Fruit fly (Drosophila melanogaster) whole organism, embryonic: ENCODE measurements around the gene CG42833.

Experiments
- Ada2b ChIP-seq: fragments of 200-800 bp; sonication (Bioruptor generic); IDR thresholded peaks from 2 replicates; pipeline ENCODE4 v1.3.6; 2022; ENCODE audit warnings: missing biosample characterization, missing genetic modification characterization
- Adf1 ChIP-seq: fragments of 200-800 bp; sonication (Bioruptor generic); IDR thresholded peaks from 2 replicates; pipeline ENCODE4 v1.3.6; 2022; ENCODE audit warnings: missing biosample characterization, missing genetic modification characterization
- B-H1 ChIP-seq: fragments of 200-800 bp; sonication (Bioruptor generic); IDR thresholded peaks from 3 replicates; pipeline ENCODE4 v1.3.6; 2022; ENCODE audit warnings: missing biosample characterization, missing genetic modification characterization
- CG11085 ChIP-seq: fragments of 200-800 bp; sonication (Bioruptor generic); IDR thresholded peaks from 2 replicates; pipeline ENCODE4 v1.3.6; 2022; ENCODE audit warnings: missing biosample characterization, missing genetic modification characterization
- CG1529 ChIP-seq: fragments of 200-800 bp; sonication (Bioruptor generic); optimal IDR thresholded peaks from 3 replicates; lab custom pipeline; 2018; ENCODE audit warnings: missing biosample characterization, missing genetic modification characterization
- CG30020 ChIP-seq: fragments of 200-800 bp; optimal IDR thresholded peaks from 2 replicates; lab custom pipeline; 2019; ENCODE audit warnings: missing biosample characterization, mild to moderate bottlenecking, missing genetic modification characterization, moderate library complexity
- CG33213 ChIP-seq: fragments of 200-800 bp; sonication (Bioruptor generic); optimal IDR thresholded peaks from 3 replicates; lab custom pipeline; 2016; ENCODE audit warnings: missing biosample characterization, missing genetic modification characterization
- CG4617 ChIP-seq: fragments of 200-800 bp; sonication (Bioruptor generic); optimal IDR thresholded peaks from 3 replicates; lab custom pipeline; 2016; ENCODE audit warnings: missing biosample characterization, missing genetic modification characterization, borderline replicate concordance
- CG6654 ChIP-seq: fragments of 200-800 bp; sonication (Bioruptor generic); optimal IDR thresholded peaks from 2 replicates; lab custom pipeline; 2017; ENCODE audit warnings: missing biosample characterization, mild to moderate bottlenecking, missing genetic modification characterization
- CG7271 ChIP-seq: fragments of 200-800 bp; sonication (Bioruptor generic); optimal IDR thresholded peaks from 2 replicates; lab custom pipeline; 2018; ENCODE audit warnings: missing biosample characterization, mild to moderate bottlenecking, missing genetic modification characterization, moderate library complexity
- CG7556 ChIP-seq: fragments of 200-800 bp; sonication (Bioruptor generic); optimal IDR thresholded peaks from 2 replicates; lab custom pipeline; 2017; ENCODE audit warnings: missing biosample characterization, mild to moderate bottlenecking, missing genetic modification characterization
- CG8944 ChIP-seq: fragments of 200-800 bp; sonication (Bioruptor generic); optimal IDR thresholded peaks from 3 replicates; lab custom pipeline; 2016; ENCODE audit warnings: missing biosample characterization, missing genetic modification characterization
- CG9817 ChIP-seq: fragments of 200-800 bp; sonication (Bioruptor generic); optimal IDR thresholded peaks from 2 replicates; lab custom pipeline; 2018; ENCODE audit warnings: missing biosample characterization, mild to moderate bottlenecking, missing genetic modification characterization, moderate library complexity
- CG9932 ChIP-seq: fragments of 200-800 bp; sonication (Bioruptor generic); IDR thresholded peaks from 2 replicates; pipeline ENCODE4 v1.3.6; 2022; ENCODE audit warnings: missing biosample characterization, missing genetic modification characterization
- Dek ChIP-seq: fragments of 200-800 bp; sonication (Bioruptor generic); optimal IDR thresholded peaks from 3 replicates; lab custom pipeline; 2019; ENCODE audit warnings: missing biosample characterization, mild to moderate bottlenecking, missing genetic modification characterization, moderate library complexity
- Dfd ChIP-seq, 2 experiments: fragments of >200 bp; optimal IDR thresholded peaks; 2 replicates each; lab custom pipeline; 2017; ENCODE audit warnings: missing biosample characterization in 2 of 2, missing genetic modification characterization in 2 of 2
- Fer3 ChIP-seq: fragments of 200-800 bp; sonication (Bioruptor generic); optimal IDR thresholded peaks from 2 replicates; lab custom pipeline; 2018; ENCODE audit warnings: missing biosample characterization, mild to moderate bottlenecking, missing genetic modification characterization, moderate library complexity
- HLH54F ChIP-seq: fragments of 200-800 bp; sonication (Bioruptor generic); optimal IDR thresholded peaks from 3 replicates; lab custom pipeline; 2016; ENCODE audit warnings: missing biosample characterization, missing genetic modification characterization
- Hand ChIP-seq: fragments of 200-800 bp; sonication (Bioruptor generic); optimal IDR thresholded peaks from 2 replicates; lab custom pipeline; 2017; ENCODE audit warnings: mild to moderate bottlenecking, missing biosample characterization, missing genetic modification reagents, missing genetic modification characterization
- HmgZ ChIP-seq: fragments of 200-800 bp; sonication (Bioruptor generic); optimal IDR thresholded peaks from 2 replicates; lab custom pipeline; 2018; ENCODE audit warnings: missing biosample characterization, mild to moderate bottlenecking, missing genetic modification characterization
- NC2β ChIP-seq: fragments of 200-800 bp; sonication (Bioruptor generic); optimal IDR thresholded peaks from 2 replicates; lab custom pipeline; 2016; ENCODE audit warnings: missing biosample characterization, missing genetic modification characterization
- Sox102F ChIP-seq: fragments of 200-800 bp; sonication (Bioruptor generic); optimal IDR thresholded peaks from 2 replicates; lab custom pipeline; 2018; ENCODE audit warnings: missing biosample characterization, mild to moderate bottlenecking, missing genetic modification characterization, moderate library complexity
- Vsx1 ChIP-seq: fragments of 200-800 bp; sonication (Bioruptor generic); optimal IDR thresholded peaks from 2 replicates; lab custom pipeline; 2017; ENCODE audit warnings: missing biosample characterization, mild to moderate bottlenecking, missing genetic modification characterization, missing genetic modification reagents
- YL-1 ChIP-seq: fragments of 200-800 bp; sonication (Bioruptor generic); optimal IDR thresholded peaks from 3 replicates; lab custom pipeline; 2017; ENCODE audit warnings: missing biosample characterization, mild to moderate bottlenecking, missing genetic modification characterization
- amos ChIP-seq: fragments of 200-800 bp; sonication (Bioruptor generic); IDR thresholded peaks from 2 replicates; pipeline ENCODE4 v1.3.6; 2022; ENCODE audit warnings: missing biosample characterization, missing genetic modification characterization; ENCODE audit not compliant: partially characterized antibody
- bbx ChIP-seq: fragments of 200-800 bp; sonication (Bioruptor generic); IDR thresholded peaks from 2 replicates; pipeline ENCODE4 v1.3.6; 2022; ENCODE audit warnings: missing biosample characterization, missing genetic modification characterization; ENCODE audit not compliant: partially characterized antibody
- bigmax ChIP-seq: fragments of 200-800 bp; sonication (Bioruptor generic); optimal IDR thresholded peaks from 2 replicates; lab custom pipeline; 2018; ENCODE audit warnings: missing biosample characterization, mild to moderate bottlenecking, missing genetic modification characterization
- bsh ChIP-seq, 2 experiments: fragments of 200-800 bp; sonication (Bioruptor generic); optimal IDR thresholded peaks; 2 replicates each; lab custom pipeline; 2017 to 2018; ENCODE audit warnings: mild to moderate bottlenecking in 2 of 2, missing biosample characterization in 2 of 2, missing genetic modification characterization in 2 of 2, moderate library complexity in 1 of 2
- chinmo ChIP-seq: fragments of 200-800 bp; sonication (Bioruptor generic); IDR thresholded peaks from 4 replicates; pipeline ENCODE4 v1.3.6; 2022; ENCODE audit warnings: missing biosample characterization, missing genetic modification characterization; ENCODE audit not compliant: partially characterized antibody
- crp ChIP-seq, 2 experiments: fragments of 200-800 bp; sonication (Bioruptor generic); optimal IDR thresholded peaks; 2 replicates in 1 of 2; 3 replicates in 1 of 2; lab custom pipeline; 2017; ENCODE audit warnings: missing biosample characterization in 2 of 2, missing genetic modification characterization in 2 of 2, mild to moderate bottlenecking in 1 of 2, moderate library complexity in 1 of 2
- da ChIP-seq: fragments of 200-800 bp; sonication (Bioruptor generic); optimal IDR thresholded peaks from 2 replicates; lab custom pipeline; 2016; ENCODE audit warnings: missing biosample characterization, missing genetic modification characterization
- ems ChIP-seq: fragments of 200-800 bp; sonication (Bioruptor generic); optimal IDR thresholded peaks from 3 replicates; lab custom pipeline; 2016; ENCODE audit warnings: missing biosample characterization, missing genetic modification characterization
- exex ChIP-seq: fragments of 200-800 bp; sonication (Bioruptor generic); optimal IDR thresholded peaks from 4 replicates; lab custom pipeline; 2018; ENCODE audit warnings: missing biosample characterization, mild to moderate bottlenecking, missing genetic modification characterization, moderate library complexity
- fru ChIP-seq: fragments of >200 bp; optimal IDR thresholded peaks from 2 replicates; lab custom pipeline; 2017
- fu2 ChIP-seq: fragments of 200-800 bp; sonication (Bioruptor generic); optimal IDR thresholded peaks from 2 replicates; lab custom pipeline; 2016; ENCODE audit warnings: missing biosample characterization, missing genetic modification characterization
- grau ChIP-seq: fragments of 200-800 bp; optimal IDR thresholded peaks from 3 replicates; lab custom pipeline; 2019; ENCODE audit warnings: missing biosample characterization, mild to moderate bottlenecking, missing genetic modification characterization, moderate library complexity
- insv ChIP-seq, 2 experiments: fragments of 200-800 bp; sonication (Bioruptor generic); optimal IDR thresholded peaks; 3 replicates each; lab custom pipeline; 2016 to 2018; ENCODE audit warnings: missing biosample characterization in 2 of 2, missing genetic modification characterization in 2 of 2
- klu ChIP-seq: fragments of 200-800 bp; sonication (Bioruptor generic); IDR thresholded peaks from 2 replicates; pipeline ENCODE4 v1.3.6; 2022; ENCODE audit warnings: missing biosample characterization, missing genetic modification characterization
- kni ChIP-seq: fragments of 200-800 bp; sonication (Bioruptor generic); optimal IDR thresholded peaks from 3 replicates; lab custom pipeline; 2017; ENCODE audit warnings: mild to moderate bottlenecking, missing biosample characterization, missing genetic modification reagents, missing genetic modification characterization
- lola ChIP-seq, 3 experiments: fragments of >200 bp in 2 of 3; fragments of 200-800 bp in 1 of 3; sonication (Bioruptor generic) in 1 of 3; optimal IDR thresholded peaks; 2 replicates each; lab custom pipeline; 2017 to 2019; ENCODE audit warnings: missing biosample characterization in 3 of 3, missing genetic modification characterization in 3 of 3, mild to moderate bottlenecking in 1 of 3, moderate library complexity in 1 of 3
- odd ChIP-seq: fragments of 200-800 bp; sonication (Bioruptor generic); optimal IDR thresholded peaks from 2 replicates; lab custom pipeline; 2017; ENCODE audit warnings: missing biosample characterization, mild to moderate bottlenecking, missing genetic modification characterization
- org-1 ChIP-seq: fragments of 200-800 bp; sonication (Bioruptor generic); optimal IDR thresholded peaks from 2 replicates; lab custom pipeline; 2017; ENCODE audit warnings: missing biosample characterization, missing genetic modification characterization
- p53 ChIP-seq: fragments of 200-800 bp; sonication (Bioruptor generic); optimal IDR thresholded peaks from 2 replicates; lab custom pipeline; 2016; ENCODE audit warnings: missing biosample characterization, missing genetic modification characterization
- slou ChIP-seq: fragments of 200-800 bp; sonication (Bioruptor generic); optimal IDR thresholded peaks from 3 replicates; lab custom pipeline; 2016; ENCODE audit warnings: missing biosample characterization, missing genetic modification characterization
- sob ChIP-seq: fragments of 200-800 bp; sonication (Bioruptor generic); IDR thresholded peaks from 2 replicates; pipeline ENCODE4 v1.3.6; 2022; ENCODE audit warnings: missing biosample characterization, missing genetic modification characterization
- tap ChIP-seq: fragments of 200-800 bp; optimal IDR thresholded peaks from 3 replicates; lab custom pipeline; 2019; ENCODE audit warnings: missing biosample characterization, mild to moderate bottlenecking, missing genetic modification characterization, moderate library complexity
- trh ChIP-seq: fragments of 200-800 bp; sonication (Bioruptor generic); optimal IDR thresholded peaks from 2 replicates; lab custom pipeline; 2016; ENCODE audit warnings: missing biosample characterization, missing genetic modification characterization
- tx ChIP-seq: fragments of 200-800 bp; sonication (Bioruptor generic); optimal IDR thresholded peaks from 2 replicates; lab custom pipeline; 2016; ENCODE audit warnings: missing biosample characterization, missing genetic modification characterization
- wdn ChIP-seq: fragments of 200-800 bp; sonication (Bioruptor generic); IDR thresholded peaks from 2 replicates; pipeline ENCODE4 v1.3.6; 2022; ENCODE audit warnings: missing biosample characterization, missing genetic modification characterization
- zfh1 ChIP-seq: fragments of 200-800 bp; sonication (Bioruptor generic); IDR thresholded peaks from 3 replicates; pipeline ENCODE4 v1.3.6; 2022; ENCODE audit warnings: missing biosample characterization, missing genetic modification characterization

The CG42833 gene

dm6 chr3L:20194731-20195130, 5.2 kb upstream of the CG42833 start (continued):
- TF ChIP-seq p53: no peak
- TF ChIP-seq HLH54F (GFP tag; lab: Kevin White, UChicago): peak; percentile 29
- TF ChIP-seq bsh (GFP tag; optimal IDR thresholded peaks at IDR 0.05; lab: Kevin White, UChicago): peak; percentile 41 to 55
- TF ChIP-seq crp (GFP tag; optimal IDR thresholded peaks at IDR 0.05; lab: Kevin White, UChicago): no peak
- TF ChIP-seq sob (GFP tag; lab: Robert Waterston, UW): 0 out of 2 replicates have a peak, but pooled peaks have one; percentile 12
- no peak for TF ChIP-seq da
- TF ChIP-seq Ada2b (GFP tag; lab: Robert Waterston, UW): peak; percentile 55
- TF ChIP-seq CG30020 (tag; lab: Kevin White, UChicago): no peak
- TF ChIP-seq grau (tag; lab: Kevin White, UChicago): peak; percentile 59
- peak; percentile 61 for TF ChIP-seq CG9932 (GFP tag; lab: Robert Waterston, UW)
- no peak for TF ChIP-seq Adf1 (GFP tag; lab: Robert Waterston, UW)
- no peak for TF ChIP-seq CG7271
- TF ChIP-seq tx: no peak
- TF ChIP-seq HmgZ (tag; lab: Kevin White, UChicago): peak; percentile 8
- no peak for TF ChIP-seq bigmax
- peak; percentile 6 for TF ChIP-seq org-1 (GFP tag; lab: Kevin White, UChicago)
- TF ChIP-seq YL-1: no peak
- TF ChIP-seq amos (GFP tag; lab: Robert Waterston, UW): no peak
- TF ChIP-seq tap: no peak
- TF ChIP-seq CG1529 (GFP tag; lab: Kevin White, UChicago): no peak
- TF ChIP-seq insv (GFP tag; optimal IDR thresholded peaks at IDR 0.05; lab: Kevin White, UChicago): no peak

dm6 chr3L:20195875-20196274, 4.0 kb upstream of the CG42833 start:
- TF ChIP-seq lola (GFP tag; optimal IDR thresholded peaks at IDR 0.05; lab: Kevin White, UChicago) (peak in 1 of 3 experiments; percentile 58), Fer3 (peak; percentile 19), CG7556 (GFP tag; lab: Kevin White, UChicago) (peak; percentile 29), Sox102F (GFP tag; lab: Kevin White, UChicago) (peak; percentile 79), wdn (GFP tag; lab: Robert Waterston, UW) (no peak), klu (GFP tag; lab: Robert Waterston, UW) (peak; percentile 29; the same call in 1 of the 2 replicates), Hand (GFP tag; lab: Kevin White, UChicago) (no peak), odd (no peak), chinmo (GFP tag; lab: Robert Waterston, UW) (0 out of 4 replicates have a peak, but pooled peaks have one; percentile 56), sob (GFP tag; lab: Robert Waterston, UW) (peak; percentile 57; the same call in 1 of the 2 replicates), Vsx1 (GFP tag; lab: Kevin White, UChicago) (no peak), ems (GFP tag; lab: Kevin White, UChicago) (peak; percentile 54), trh (GFP tag; lab: Kevin White, UChicago) (no peak), fu2 (GFP tag; lab: Kevin White, UChicago) (no peak), CG6654 (peak; percentile 27), CG11085 (GFP tag; lab: Robert Waterston, UW) (no peak), kni (GFP tag; lab: Kevin White, UChicago) (peak; percentile 34), fru (lab: Kevin White, UChicago) (no peak), bbx (GFP tag; lab: Robert Waterston, UW) (no peak), zfh1 (GFP tag; lab: Robert Waterston, UW) (peak; percentile 73; the same call in 2 of the 3 replicates), Dfd (GFP tag; optimal IDR thresholded peaks at IDR 0.05; lab: Kevin White, UChicago) (no peak), CG4617 (GFP tag; lab: Kevin White, UChicago) (peak; percentile 8), CG8944 (peak; percentile 63), NC2β (GFP tag; lab: Kevin White, UChicago) (peak; percentile 2), exex (tag; lab: Kevin White, UChicago) (no peak), CG9817 (tag; lab: Kevin White, UChicago) (peak; percentile 23), slou (GFP tag; lab: Kevin White, UChicago) (no peak), Dek (no peak), B-H1 (GFP tag; lab: Robert Waterston, UW) (peak; percentile 50; the same call in 2 of the 3 replicates), CG33213 (GFP tag; lab: Kevin White, UChicago) (peak; percentile 39), CG7271 (no peak)
